Comparison of ENCODE assay signal across 1 fruit fly cellular context in genomic region chr2L:7466304-7466703, dm6.
TF ChIP-seq lines count a peak whose summit lies in the region.

TSS of gene CG6055 (plus strand) at chr2L:7466543.

TF ChIP-seq in whole organism, prepupa, 60 proteins besides CTCF, POLR2A, EP300 and RAD21 (continued from another document):
- peak; percentile 44 for TF ChIP-seq net (GFP tag; optimal IDR thresholded peaks at IDR 0.05; lab: Kevin White, UChicago)
- TF ChIP-seq Blimp-1 (GFP tag; optimal IDR thresholded peaks at IDR 0.05; lab: Kevin White, UChicago), result no peak
- no peak for TF ChIP-seq fd59A (GFP tag; optimal IDR thresholded peaks at IDR 0.05; lab: Kevin White, UChicago)
- TF ChIP-seq achi (GFP tag; optimal IDR thresholded peaks at IDR 0.05; lab: Kevin White, UChicago), result peak; percentile 7
- no peak for TF ChIP-seq Met (GFP tag; optimal IDR thresholded peaks at IDR 0.05; lab: Kevin White, UChicago)
- peak; percentile 49; the same call in 1 of the 3 replicates for TF ChIP-seq eg (GFP tag; IDR thresholded peaks at IDR 0.05; lab: Robert Waterston, UW)
- TF ChIP-seq CG16779 (tag; optimal IDR thresholded peaks at IDR 0.05; lab: Kevin White, UChicago), result no peak
- TF ChIP-seq Sox14 (GFP tag; optimal IDR thresholded peaks at IDR 0.05; lab: Kevin White, UChicago), result no peak
- no peak for TF ChIP-seq CG3919 (GFP tag; optimal IDR thresholded peaks at IDR 0.05; lab: Kevin White, UChicago)
- TF ChIP-seq CG34406 (GFP tag; optimal IDR thresholded peaks at IDR 0.05; lab: Kevin White, UChicago), result no peak
- TF ChIP-seq Sox102F (GFP tag; optimal IDR thresholded peaks at IDR 0.05; lab: Kevin White, UChicago), result no peak
- TF ChIP-seq dsx (GFP tag; optimal IDR thresholded peaks at IDR 0.05; lab: Kevin White, UChicago; ENCODE audit: poor library complexity, severe bottlenecking), result peak; percentile 63
- peak; percentile 38 for TF ChIP-seq CG6276 (GFP tag; optimal IDR thresholded peaks at IDR 0.05; lab: Kevin White, UChicago)
- no peak for TF ChIP-seq Sox15 (GFP tag; optimal IDR thresholded peaks at IDR 0.05; lab: Kevin White, UChicago)
- TF ChIP-seq CG7368 (GFP tag; optimal IDR thresholded peaks at IDR 0.05; lab: Kevin White, UChicago), result no peak
- TF ChIP-seq CG10631 (GFP tag; optimal IDR thresholded peaks at IDR 0.05; lab: Kevin White, UChicago), result no peak
- TF ChIP-seq Hr38 (GFP tag; optimal IDR thresholded peaks at IDR 0.05; lab: Kevin White, UChicago), result no peak
- TF ChIP-seq CG11762 (GFP tag; optimal IDR thresholded peaks at IDR 0.05; lab: Kevin White, UChicago; ENCODE audit: insufficient read depth), result no peak
- no peak for TF ChIP-seq CG4318 (GFP tag; optimal IDR thresholded peaks at IDR 0.05; lab: Kevin White, UChicago)
- no peak for TF ChIP-seq svp (GFP tag; lab: Kevin White, UChicago)
- TF ChIP-seq CG6808 (GFP tag; optimal IDR thresholded peaks at IDR 0.05; lab: Kevin White, UChicago), result peak; percentile 66
- no peak for TF ChIP-seq fd85E (GFP tag; optimal IDR thresholded peaks at IDR 0.05; lab: Kevin White, UChicago)
- TF ChIP-seq Eip93F (GFP tag; optimal IDR thresholded peaks at IDR 0.05; lab: Kevin White, UChicago), result no peak
- TF ChIP-seq cyc (GFP tag; optimal IDR thresholded peaks at IDR 0.05; lab: Kevin White, UChicago), result no peak
- peak; percentile 25 for TF ChIP-seq spab (GFP tag; optimal IDR thresholded peaks at IDR 0.05; lab: Kevin White, UChicago)
- no peak for TF ChIP-seq Hr4 (GFP tag; optimal IDR thresholded peaks at IDR 0.05; lab: Kevin White, UChicago)
- TF ChIP-seq Ets21C (GFP tag; optimal IDR thresholded peaks at IDR 0.05; lab: Kevin White, UChicago), result no peak
- TF ChIP-seq CG6854 (GFP tag; optimal IDR thresholded peaks at IDR 0.05; lab: Kevin White, UChicago), result no peak
- no peak for TF ChIP-seq dac (GFP tag; optimal IDR thresholded peaks at IDR 0.05; lab: Kevin White, UChicago)
- no peak for TF ChIP-seq Smox (GFP tag; optimal IDR thresholded peaks at IDR 0.05; lab: Kevin White, UChicago)
- TF ChIP-seq CG8632 (GFP tag; optimal IDR thresholded peaks at IDR 0.05; lab: Kevin White, UChicago), result no peak
- no peak for TF ChIP-seq Lpt (GFP tag; optimal IDR thresholded peaks at IDR 0.05; lab: Kevin White, UChicago)
- TF ChIP-seq esn (GFP tag; optimal IDR thresholded peaks at IDR 0.05; lab: Kevin White, UChicago), result no peak
